Worm (Caenorhabditis elegans): ENCODE measurements around the gene ZK512.4.
A peak's percentile ranks its signal among the peaks of the same experiment; 100 is the strongest.

The ZK512.4 gene

DNA sequence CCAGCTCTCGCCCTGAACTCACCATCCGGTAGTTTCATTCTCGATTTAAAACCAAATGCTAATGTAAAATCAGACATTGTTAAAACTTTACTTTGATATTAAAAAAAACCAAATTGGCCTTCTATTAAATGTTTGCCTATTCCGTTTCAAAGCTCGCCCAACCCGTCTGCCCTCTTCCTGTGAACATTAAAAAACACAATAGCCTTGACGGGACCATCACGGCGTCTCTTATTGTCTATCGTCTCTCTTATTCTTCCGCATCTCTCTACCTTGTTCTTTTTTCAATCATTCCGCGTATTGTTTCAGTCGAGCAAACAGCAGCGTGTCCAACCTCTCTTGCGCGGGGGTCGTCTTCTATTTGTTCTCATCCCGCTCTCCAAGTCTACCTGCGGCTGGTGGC lies 30.5 kb upstream of the ZK512.4 start, which contains the start of gene ZK512.1:
Gene ZK512.1, plus strand, starts transcription at position 301 of the 400 bp plus-strand sequence.
- TF ChIP-seq nhr-42 (GFP tag; IDR thresholded peaks at IDR 0.05), result no peak
- no peak for TF ChIP-seq nhr-11 (tag; optimal IDR thresholded peaks at IDR 0.05)

DNA sequence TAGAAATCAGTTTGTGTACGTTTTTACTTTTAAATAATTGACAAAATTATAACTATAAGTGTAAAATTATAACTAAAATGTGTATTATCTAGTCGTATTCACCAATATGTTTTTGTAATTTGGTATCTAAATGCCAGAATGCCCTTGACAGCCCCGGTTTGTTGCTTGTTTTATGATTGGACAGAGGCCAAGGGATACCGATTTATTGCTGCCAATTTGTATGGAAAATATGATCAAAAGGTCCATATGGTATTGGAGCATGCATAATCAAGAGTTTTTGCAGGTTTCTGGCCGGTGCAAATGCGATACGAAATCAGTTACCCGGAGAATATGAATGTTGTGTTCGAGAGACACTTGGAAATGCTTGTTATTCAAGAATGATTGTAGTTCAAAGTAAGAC lies 29.4 kb upstream of the ZK512.4 start:
- TF ChIP-seq unc-62 (GFP tag; optimal IDR thresholded peaks at IDR 0.05 in 1 of 2) (peak in 1 of 2 experiments; percentile 77), unc-62 (tag; optimal IDR thresholded peaks at IDR 0.05) (no peak), aha-1 (tag) (peak; percentile 52), fos-1 (tag; optimal IDR thresholded peaks at IDR 0.05) (no peak)

DNA sequence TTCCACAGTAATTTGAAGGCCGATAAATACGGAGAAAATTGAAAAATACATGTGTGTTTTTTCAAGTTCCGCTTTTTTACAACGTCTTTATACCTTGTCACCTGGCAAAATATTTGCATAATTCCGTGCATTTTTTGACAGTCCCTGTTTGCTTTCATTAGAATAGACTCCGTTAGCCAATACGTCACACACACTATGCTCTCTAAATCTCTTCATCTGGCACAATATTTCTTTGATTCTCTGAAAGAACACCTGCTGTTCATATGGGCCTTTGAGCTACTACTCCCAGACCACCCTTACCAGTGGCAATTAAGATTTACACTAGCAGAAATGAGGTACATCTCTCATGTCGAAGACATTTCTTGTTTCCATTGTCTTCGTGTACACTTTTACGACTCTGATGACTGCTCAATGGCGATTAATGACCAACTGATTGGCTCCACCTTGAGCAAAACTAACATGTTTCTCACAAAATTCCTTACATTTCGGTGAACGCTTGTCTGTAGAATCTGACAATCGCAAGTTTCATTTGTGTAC lies 26.8 kb upstream of the ZK512.4 start, which contains the start of gene grl-11:
Gene grl-11, minus strand, starts transcription at position 51 of the 537 bp plus-strand sequence.
- TF ChIP-seq ztf-7 (tag; optimal IDR thresholded peaks at IDR 0.05) (no peak), unc-62 (GFP tag; optimal IDR thresholded peaks at IDR 0.05 in 1 of 2) (peak in 1 of 2 experiments; percentile 81), unc-62 (tag; optimal IDR thresholded peaks at IDR 0.05) (no peak)

DNA sequence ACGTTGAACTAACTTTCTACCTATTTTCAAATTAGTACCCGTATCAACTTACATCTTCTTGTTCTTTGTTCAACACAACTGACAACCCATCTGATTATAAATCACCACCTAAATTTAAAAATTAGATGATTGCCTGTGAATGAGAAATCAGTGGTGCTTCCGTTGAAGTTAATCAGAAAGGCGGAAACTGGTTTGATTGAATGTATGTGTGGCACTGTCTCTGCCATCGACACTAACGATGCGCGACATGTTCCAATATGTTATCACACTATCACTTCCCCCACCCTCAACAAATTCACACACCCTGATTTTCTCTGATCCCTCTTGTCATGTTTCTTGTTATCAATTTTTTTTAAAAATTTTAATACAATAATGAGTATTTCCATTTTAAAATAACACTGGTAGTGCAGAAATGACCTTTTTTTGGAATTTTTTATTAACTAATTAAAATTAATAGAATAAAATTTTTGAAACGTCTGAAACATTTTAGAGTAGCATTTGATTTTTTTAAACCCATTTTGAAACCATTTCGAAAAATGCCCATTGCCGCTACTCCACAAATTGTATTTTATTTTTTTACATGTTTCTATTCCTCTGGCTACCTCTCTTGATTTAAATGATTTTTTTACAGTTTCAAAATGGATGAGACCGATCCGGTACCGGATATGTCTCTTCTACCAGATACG lies 26.1 kb upstream of the ZK512.4 start, which contains the start of gene ced-11:
Gene ced-11, plus strand, starts transcription at position 636 of the 686 bp plus-strand sequence.
- no peak for TF ChIP-seq lin-29 (GFP tag; IDR thresholded peaks at IDR 0.05)
- peak in 1 of 2 experiments; percentile 17 for TF ChIP-seq unc-62 (GFP tag; optimal IDR thresholded peaks at IDR 0.05 in 1 of 2)
- no peak for TF ChIP-seq unc-62 (tag; optimal IDR thresholded peaks at IDR 0.05)
- TF ChIP-seq dpl-1 (GFP tag; optimal IDR thresholded peaks at IDR 0.05), result no peak
- no peak for TF ChIP-seq Y105C5A.15 (GFP tag; IDR thresholded peaks at IDR 0.05)

DNA sequence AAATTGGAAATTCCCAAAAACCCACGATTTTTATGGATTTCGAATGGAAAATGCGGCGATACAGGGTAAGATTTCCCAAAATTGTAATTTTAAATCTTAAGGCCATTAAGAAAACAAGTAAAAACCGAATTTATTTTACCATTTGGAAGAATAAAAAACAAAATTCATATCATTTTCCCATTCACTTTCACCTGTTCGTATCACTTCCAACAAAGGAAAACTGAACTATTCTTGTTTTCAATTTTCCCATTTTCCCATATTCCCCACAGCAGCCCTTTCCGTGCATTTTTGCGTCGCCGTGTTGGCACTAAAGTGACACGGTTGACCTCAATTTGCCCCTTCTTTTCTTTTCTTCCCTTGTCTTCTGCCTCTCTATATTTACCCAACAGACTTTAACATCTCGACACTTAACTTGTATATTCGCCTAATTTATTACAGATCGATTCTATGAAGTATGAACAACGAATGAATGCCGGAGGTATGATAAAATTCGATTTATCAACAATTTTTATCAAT lies 19.3 kb upstream of the ZK512.4 start, which contains the start of gene sec-16A.1:
Gene sec-16A.1, plus strand, starts transcription at position 51 of the 516 bp plus-strand sequence.
- TF ChIP-seq dpl-1 (GFP tag; optimal IDR thresholded peaks at IDR 0.05) (peak; percentile 41), mdt-29 (GFP tag; IDR thresholded peaks at IDR 0.05) (no peak), nhr-28 (tag; optimal IDR thresholded peaks at IDR 0.05) (peak; percentile 4), Y5F2A.4 (GFP tag; optimal IDR thresholded peaks at IDR 0.05) (no peak), pha-4 (GFP tag; IDR thresholded peaks at IDR 0.05) (no peak), pha-4 (tag; optimal IDR thresholded peaks at IDR 0.05) (peak; percentile 60), mes-2 (tag; optimal IDR thresholded peaks at IDR 0.05; ENCODE audit: poor library complexity, severe bottlenecking) (peak; percentile 75), unc-62 (GFP tag; optimal IDR thresholded peaks at IDR 0.05 in 1 of 2) (peak in 1 of 2 experiments; percentile 93), unc-62 (tag; optimal IDR thresholded peaks at IDR 0.05) (no peak), hmg-1.1 (GFP tag; IDR thresholded peaks at IDR 0.05) (0 out of 2 replicates have a peak, but pooled peaks have one; percentile 24), aha-1 (tag) (peak; percentile 44)

DNA sequence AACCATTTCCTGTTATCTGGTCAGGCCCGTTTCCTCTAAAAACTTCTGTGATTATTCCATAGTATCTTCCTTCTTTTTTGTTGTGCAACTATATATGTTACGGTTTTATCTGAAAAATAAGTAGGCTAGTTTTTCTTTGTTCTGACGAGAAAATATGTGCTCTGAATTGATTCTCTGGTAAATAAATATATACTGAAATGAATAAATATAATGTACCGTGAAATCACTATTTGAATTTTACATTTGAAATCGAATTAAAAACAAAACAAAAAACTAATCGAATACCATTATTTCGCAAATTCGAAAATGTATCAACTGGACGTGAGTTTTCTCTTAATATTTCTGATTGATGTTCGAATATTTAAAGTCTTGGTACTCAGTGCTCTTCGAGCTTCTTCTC lies 14.6 kb upstream of the ZK512.4 start, which contains the start of gene ZK512.10:
Gene ZK512.10, plus strand, starts transcription at position 301 of the 400 bp plus-strand sequence.
- TF ChIP-seq arid-1 (GFP tag; conservative IDR thresholded peaks at IDR 0.05) (no peak), attf-4 (tag; optimal IDR thresholded peaks at IDR 0.05) (no peak), mdt-29 (GFP tag; IDR thresholded peaks at IDR 0.05) (no peak), T26A8.4 (GFP tag; IDR thresholded peaks at IDR 0.05) (no peak), egl-43 (GFP tag; IDR thresholded peaks at IDR 0.05) (no peak), pqm-1 (tag; optimal IDR thresholded peaks at IDR 0.05) (no peak), vab-7 (GFP tag; IDR thresholded peaks at IDR 0.05) (no peak), jun-1 (tag; optimal IDR thresholded peaks at IDR 0.05) (no peak), dmd-8 (GFP tag; IDR thresholded peaks at IDR 0.05) (no peak), skn-1 (tag; optimal IDR thresholded peaks at IDR 0.05) (no peak), zip-2 (tag; optimal IDR thresholded peaks at IDR 0.05) (no peak), aha-1 (tag) (no peak), tag-97 (GFP tag; IDR thresholded peaks at IDR 0.05) (no peak), nhr-28 (tag; optimal IDR thresholded peaks at IDR 0.05) (no peak), lin-15B (tag; optimal IDR thresholded peaks at IDR 0.05) (no peak), ceh-82 (tag; optimal IDR thresholded peaks at IDR 0.05) (no peak), ctbp-1 (GFP tag; IDR thresholded peaks at IDR 0.05) (no peak), spr-1 (tag; optimal IDR thresholded peaks at IDR 0.05) (no peak)

Measured in whole organism, L4 larva.